Worm (Caenorhabditis elegans) whole organism, L4 larva: ENCODE results near the gene bath-9.

Source experiments
- D1046.2 ChIP-seq: fragments of 200-800 bp; sonication (Bioruptor generic); IDR thresholded peaks from 2 replicates; pipeline ENCODE4 v1.3.6; 2022; ENCODE audit warnings: missing genetic modification characterization, missing compliant biosample characterization
- F26F4.8 ChIP-seq: fragments of 200-800 bp; sonication (Bioruptor generic); conservative IDR thresholded peaks from 2 replicates; pipeline ENCODE4 v1.3.6; 2022; ENCODE audit warnings: missing genetic modification characterization, missing compliant biosample characterization
- F37D6.2 ChIP-seq: sonication (generic microtip); optimal IDR thresholded peaks from 2 replicates; lab custom pipeline; 2016; ENCODE audit warnings: mild to moderate bottlenecking, missing genetic modification characterization, missing compliant biosample characterization
- F44E2.7 ChIP-seq: fragments of 200-800 bp; sonication (Bioruptor generic); IDR thresholded peaks from 2 replicates; pipeline ENCODE4 v2.1.2; 2022; ENCODE audit warnings: missing genetic modification characterization, missing compliant biosample characterization
- T20F7.1 ChIP-seq: fragments of 200-800 bp; sonication (Bioruptor generic); optimal IDR thresholded peaks from 2 replicates; lab custom pipeline; 2018; ENCODE audit warnings: mild to moderate bottlenecking, missing genetic modification characterization, missing compliant biosample characterization
- T26A8.4 ChIP-seq: fragments of 200-800 bp; sonication (Bioruptor generic); IDR thresholded peaks from 2 replicates; pipeline ENCODE4 v1.3.6; 2022; ENCODE audit warnings: missing genetic modification characterization, missing compliant biosample characterization
- Y105C5A.15 ChIP-seq: fragments of 200-800 bp; sonication (Bioruptor generic); IDR thresholded peaks from 2 replicates; pipeline ENCODE4 v1.3.6; 2022; ENCODE audit warnings: missing genetic modification characterization, missing compliant biosample characterization
- Y75B8A.6 ChIP-seq: fragments of 200-800 bp; sonication (Bioruptor generic); IDR thresholded peaks from 2 replicates; pipeline ENCODE4 v1.3.6; 2022; ENCODE audit warnings: missing genetic modification reagents, missing genetic modification characterization, missing compliant biosample characterization
- ZK546.5 ChIP-seq, 2 experiments: sonication (generic microtip); optimal IDR thresholded peaks; 2 replicates each; lab custom pipeline; 2017; ENCODE audit warnings: missing biosample characterization in 2 of 2, missing genetic modification characterization in 2 of 2
- aha-1 ChIP-seq: fragments of 150-350 bp; peaks from one replicate; lab custom pipeline; 2014; ENCODE audit warnings: missing biosample characterization, missing genetic modification characterization
- aly-2 ChIP-seq: sonication (generic microtip); optimal IDR thresholded peaks from 2 replicates; lab custom pipeline; 2018; ENCODE audit warnings: missing biosample characterization, missing genetic modification characterization
- ama-1 ChIP-seq: fragments of 150-350 bp; optimal IDR thresholded peaks from 2 replicates; lab custom pipeline; 2014; ENCODE audit warnings: inconsistent platforms, mixed read lengths
- ceh-20 ChIP-seq: fragments of 200-800 bp; sonication (Bioruptor generic); IDR thresholded peaks from 2 replicates; pipeline ENCODE4 v1.3.6; 2022; ENCODE audit warnings: missing genetic modification reagents, missing genetic modification characterization, missing compliant biosample characterization
- ceh-32 ChIP-seq: sonication (generic microtip); optimal IDR thresholded peaks from 2 replicates; lab custom pipeline; 2016; ENCODE audit warnings: mild to moderate bottlenecking, missing genetic modification characterization, missing compliant biosample characterization; ENCODE audit not compliant: poor library complexity
- ceh-82 ChIP-seq: sonication (generic microtip); optimal IDR thresholded peaks from 2 replicates; lab custom pipeline; 2017; ENCODE audit warnings: missing biosample characterization, missing genetic modification characterization
- ctbp-1 ChIP-seq: fragments of 200-800 bp; sonication (Bioruptor generic); IDR thresholded peaks from 2 replicates; pipeline ENCODE4 v1.3.6; 2022; ENCODE audit warnings: missing genetic modification reagents, missing genetic modification characterization, missing compliant biosample characterization
- daf-16 ChIP-seq, 3 experiments: sonication (generic microtip); optimal IDR thresholded peaks; 2 replicates each; lab custom pipeline; 2016 to 2017; ENCODE audit warnings: missing genetic modification characterization in 3 of 3, missing genetic modification reagents in 3 of 3, mild to moderate bottlenecking in 2 of 3, missing compliant biosample characterization in 2 of 3, missing biosample characterization in 1 of 3, moderate library complexity in 1 of 3
- daf-8 ChIP-seq: fragments of 200-800 bp; sonication (Bioruptor generic); IDR thresholded peaks from 2 replicates; pipeline ENCODE4 v1.3.6; 2022; ENCODE audit warnings: missing genetic modification characterization, missing compliant biosample characterization
- dmd-9 ChIP-seq: fragments of 200-800 bp; sonication (Bioruptor generic); IDR thresholded peaks from 2 replicates; pipeline ENCODE4 v1.3.6; 2022; ENCODE audit warnings: missing genetic modification reagents, missing genetic modification characterization, missing compliant biosample characterization
- duxl-1 ChIP-seq: sonication (generic microtip); optimal IDR thresholded peaks from 2 replicates; lab custom pipeline; 2016; ENCODE audit warnings: mild to moderate bottlenecking, missing genetic modification characterization, moderate library complexity, missing compliant biosample characterization; ENCODE audit not compliant: poor library complexity
- dve-1 ChIP-seq: sonication (generic microtip); optimal IDR thresholded peaks from 2 replicates; lab custom pipeline; 2017; ENCODE audit warnings: antibody characterized with exemption, mild to moderate bottlenecking, missing genetic modification characterization, missing compliant biosample characterization; ENCODE audit not compliant: insufficient read depth
- fkh-10 ChIP-seq: fragments of 150-350 bp; optimal IDR thresholded peaks from 2 replicates; lab custom pipeline; 2014; ENCODE audit warnings: missing biosample characterization, missing genetic modification reagents, missing genetic modification characterization
- fos-1 ChIP-seq: fragments of 150-350 bp; optimal IDR thresholded peaks from 2 replicates; lab custom pipeline; 2014; ENCODE audit warnings: missing biosample characterization, missing genetic modification characterization
- hmg-1.1 ChIP-seq: fragments of 200-800 bp; sonication (Bioruptor generic); IDR thresholded peaks from 2 replicates; pipeline ENCODE4 v1.3.6; 2022; ENCODE audit warnings: missing genetic modification reagents, missing genetic modification characterization, missing compliant biosample characterization
- jun-1 ChIP-seq: fragments of 150-350 bp; optimal IDR thresholded peaks from 2 replicates; lab custom pipeline; 2014; ENCODE audit warnings: missing biosample characterization, missing genetic modification reagents, missing genetic modification characterization
- lin-38 ChIP-seq: fragments of 200-800 bp; sonication (Bioruptor generic); IDR thresholded peaks from 2 replicates; pipeline ENCODE4 v1.3.6; 2022; ENCODE audit warnings: missing genetic modification reagents, missing genetic modification characterization, missing compliant biosample characterization
- lin-39 ChIP-seq: fragments of 150-350 bp; optimal IDR thresholded peaks from 2 replicates; lab custom pipeline; 2014; ENCODE audit warnings: missing biosample characterization, missing genetic modification reagents, missing genetic modification characterization
- lir-3 ChIP-seq: sonication (generic microtip); optimal IDR thresholded peaks from 2 replicates; lab custom pipeline; 2016; ENCODE audit warnings: mild to moderate bottlenecking, missing genetic modification characterization, missing compliant biosample characterization
- mep-1 ChIP-seq: fragments of 150-350 bp; sonication (generic microtip); optimal IDR thresholded peaks from 3 replicates; lab custom pipeline; 2014; ENCODE audit warnings: missing biosample characterization, missing genetic modification characterization
- mxl-3 ChIP-seq: fragments of 200-800 bp; sonication (Bioruptor generic); optimal IDR thresholded peaks from 2 replicates; lab custom pipeline; 2018; ENCODE audit warnings: mild to moderate bottlenecking, missing genetic modification characterization, missing compliant biosample characterization
- nhr-10 ChIP-seq: fragments of 150-350 bp; optimal IDR thresholded peaks from 2 replicates; lab custom pipeline; 2014; ENCODE audit warnings: missing biosample characterization, missing genetic modification characterization
- nhr-11 ChIP-seq: fragments of 150-350 bp; optimal IDR thresholded peaks from 2 replicates; lab custom pipeline; 2014; ENCODE audit warnings: missing biosample characterization, missing genetic modification characterization
- nhr-25 ChIP-seq: sonication (generic microtip); optimal IDR thresholded peaks from 2 replicates; lab custom pipeline; 2017; ENCODE audit warnings: missing genetic modification characterization, mild to moderate bottlenecking, missing compliant biosample characterization, antibody characterized with exemption, moderate library complexity, borderline replicate concordance; ENCODE audit not compliant: insufficient read depth
- nhr-28 ChIP-seq: fragments of 150-350 bp; optimal IDR thresholded peaks from 2 replicates; lab custom pipeline; 2014; ENCODE audit warnings: missing biosample characterization, missing genetic modification characterization
- nhr-42 ChIP-seq: fragments of 200-800 bp; sonication (Bioruptor generic); IDR thresholded peaks from 2 replicates; pipeline ENCODE4 v1.3.6; 2022; ENCODE audit warnings: missing genetic modification characterization, missing compliant biosample characterization
- nhr-48 ChIP-seq: sonication (generic microtip); optimal IDR thresholded peaks from 2 replicates; lab custom pipeline; 2016; ENCODE audit warnings: mild to moderate bottlenecking, missing genetic modification characterization, missing compliant biosample characterization
- nhr-76 ChIP-seq: fragments of 150-350 bp; optimal IDR thresholded peaks from 2 replicates; lab custom pipeline; 2014; ENCODE audit warnings: missing biosample characterization, missing genetic modification characterization
- php-3 ChIP-seq: fragments of 200-800 bp; sonication (Bioruptor generic); IDR thresholded peaks from 2 replicates; pipeline ENCODE4 v1.3.6; 2022; ENCODE audit warnings: missing genetic modification reagents, missing genetic modification characterization, missing compliant biosample characterization
- rbr-2 ChIP-seq: sonication (generic microtip); optimal IDR thresholded peaks from 2 replicates; lab custom pipeline; 2016; ENCODE audit warnings: missing genotype, missing genetic modification characterization, missing compliant biosample characterization
- set-16 ChIP-seq: fragments of 200-800 bp; sonication (Bioruptor generic); IDR thresholded peaks from 2 replicates; pipeline ENCODE4 v1.3.6; 2022; ENCODE audit warnings: missing genetic modification reagents, missing genetic modification characterization, missing compliant biosample characterization
- snpc-4 ChIP-seq: fragments of 150-350 bp; optimal IDR thresholded peaks from 2 replicates; lab custom pipeline; 2014; ENCODE audit warnings: missing biosample characterization, missing genetic modification characterization
- spr-1 ChIP-seq: sonication (generic microtip); optimal IDR thresholded peaks from 2 replicates; lab custom pipeline; 2016; ENCODE audit warnings: mild to moderate bottlenecking, missing genetic modification characterization, missing compliant biosample characterization
- tra-1 ChIP-seq: fragments of 200-800 bp; sonication (Bioruptor generic); IDR thresholded peaks from 2 replicates; pipeline ENCODE4 v1.3.6; 2022; ENCODE audit warnings: missing genetic modification reagents, missing genetic modification characterization, missing compliant biosample characterization
- unc-130 ChIP-seq: sonication (generic microtip); optimal IDR thresholded peaks from 2 replicates; lab custom pipeline; 2016; ENCODE audit warnings: missing genetic modification reagents, missing genetic modification characterization, missing compliant biosample characterization
- vab-7 ChIP-seq: fragments of 200-800 bp; sonication (Bioruptor generic); IDR thresholded peaks from 2 replicates; pipeline ENCODE4 v1.3.6; 2022; ENCODE audit warnings: missing genetic modification reagents, missing genetic modification characterization, missing compliant biosample characterization
- zip-11 ChIP-seq: fragments of 200-800 bp; sonication (Bioruptor generic); IDR thresholded peaks from 2 replicates; pipeline ENCODE4 v1.3.6; 2022; ENCODE audit warnings: missing genetic modification characterization, missing compliant biosample characterization
- zip-2 ChIP-seq: fragments of 150-350 bp; optimal IDR thresholded peaks from 2 replicates; lab custom pipeline; 2014; ENCODE audit warnings: missing biosample characterization, missing genetic modification characterization
- ztf-11 ChIP-seq: fragments of 150-350 bp; optimal IDR thresholded peaks from 2 replicates; lab custom pipeline; 2014; ENCODE audit warnings: missing biosample characterization, missing genetic modification characterization

bath-9 gene

ce11 chrII:3422938-3423337 lies 46.0 kb downstream of the bath-9 start:
- TF ChIP-seq ZK546.5 (tag; optimal IDR thresholded peaks at IDR 0.05; lab: Kevin White, UChicago) (no peak), duxl-1 (peak; percentile 80)

- TF ChIP-seq nhr-25 (tag; lab: Kevin White, UChicago) (no peak), T20F7.1 (GFP tag; lab: Kevin White, UChicago) (no peak), ztf-11 (tag; lab: Kevin White, UChicago) (no peak), lin-39 (tag; lab: Kevin White, UChicago) (no peak)
Measured at ce11 chrII:3425433-3425832, 48.5 kb downstream of the bath-9 start, which contains the start of gene nep-11. nep-11 (minus strand) TSS chrII:3425533.

- TF ChIP-seq jun-1 (tag; lab: Kevin White, UChicago), result no peak
- no peak for TF ChIP-seq Y75B8A.6
- no peak for TF ChIP-seq unc-130 (GFP tag; lab: Kevin White, UChicago)
- TF ChIP-seq vab-7 (GFP tag; lab: Robert Waterston, UW), result no peak
- TF ChIP-seq T20F7.1 (GFP tag; lab: Kevin White, UChicago), result no peak
- TF ChIP-seq aly-2 (tag; lab: Kevin White, UChicago), result no peak
- peak; percentile 82 for TF ChIP-seq set-16 (GFP tag; lab: Robert Waterston, UW)
- TF ChIP-seq nhr-10 (tag; lab: Kevin White, UChicago), result no peak
- no peak for TF ChIP-seq lin-38 (GFP tag; lab: Robert Waterston, UW)
- TF ChIP-seq snpc-4, result no peak
- no peak for TF ChIP-seq php-3
- peak; percentile 41 for TF ChIP-seq rbr-2
- no peak for TF ChIP-seq spr-1 (tag; lab: Kevin White, UChicago)
- no peak for TF ChIP-seq zip-2
- no peak for TF ChIP-seq daf-16 (GFP tag; optimal IDR thresholded peaks at IDR 0.05; lab: Kevin White, UChicago)
- TF ChIP-seq daf-16 (tag; optimal IDR thresholded peaks at IDR 0.05; lab: Kevin White, UChicago), result no peak
- TF ChIP-seq D1046.2 (GFP tag; lab: Robert Waterston, UW), result no peak
- TF ChIP-seq ama-1 (lab: Kevin White, UChicago), result no peak
- TF ChIP-seq ceh-20 (GFP tag; lab: Robert Waterston, UW), result no peak
- peak; percentile 46 for TF ChIP-seq mep-1
- no peak for TF ChIP-seq ceh-32 (tag; lab: Kevin White, UChicago)
- no peak for TF ChIP-seq F26F4.8 (GFP tag; lab: Robert Waterston, UW)
- TF ChIP-seq dmd-9 (GFP tag; lab: Robert Waterston, UW), result no peak
- no peak for TF ChIP-seq tra-1
- no peak for TF ChIP-seq Y105C5A.15 (GFP tag; lab: Robert Waterston, UW)
- TF ChIP-seq daf-8 (GFP tag; lab: Robert Waterston, UW), result no peak
- TF ChIP-seq mxl-3, result no peak
- TF ChIP-seq fkh-10 (GFP tag; lab: Kevin White, UChicago), result no peak
- TF ChIP-seq lir-3 (tag; lab: Kevin White, UChicago), result no peak
- TF ChIP-seq nhr-42 (GFP tag; lab: Robert Waterston, UW), result no peak
- no peak for TF ChIP-seq ceh-82 (tag; lab: Kevin White, UChicago)
- TF ChIP-seq T26A8.4 (GFP tag; lab: Robert Waterston, UW), result no peak
- no peak for TF ChIP-seq nhr-28 (tag; lab: Kevin White, UChicago)
- peak; percentile 71 for TF ChIP-seq hmg-1.1 (GFP tag; lab: Robert Waterston, UW)
- TF ChIP-seq nhr-76 (tag; lab: Kevin White, UChicago), result no peak
- peak; percentile 93 for TF ChIP-seq aha-1 (tag; lab: Kevin White, UChicago)
- TF ChIP-seq fos-1 (tag; lab: Kevin White, UChicago), result no peak
- no peak for TF ChIP-seq zip-11 (GFP tag; lab: Robert Waterston, UW)
- no peak for TF ChIP-seq dve-1
- 0 out of 2 replicates have a peak, but pooled peaks have one; percentile 33 for TF ChIP-seq ctbp-1 (GFP tag; lab: Robert Waterston, UW)
- no peak for TF ChIP-seq nhr-48
- no peak for TF ChIP-seq ZK546.5 (tag; optimal IDR thresholded peaks at IDR 0.05; lab: Kevin White, UChicago)
- TF ChIP-seq F37D6.2, result no peak
- no peak for TF ChIP-seq nhr-11 (tag; lab: Kevin White, UChicago)
- no peak for TF ChIP-seq F44E2.7 (GFP tag; lab: Robert Waterston, UW)
Measured at ce11 chrII:3428158-3428704, 51.3 kb downstream of the bath-9 start.
